Fruit fly (Drosophila melanogaster) whole organism, embryonic: ENCODE results near the gene sky.
A peak's percentile ranks its signal among the peaks of the same experiment; 100 is the strongest.

ENCODE experiments used
- Antp ChIP-seq: fragments of 200-800 bp; sonication (Bioruptor generic); optimal IDR thresholded peaks from 3 replicates; lab custom pipeline; 2016; ENCODE audit warnings: missing biosample characterization, missing genetic modification characterization
- Awh ChIP-seq: fragments of 200-800 bp; sonication (Bioruptor generic); IDR thresholded peaks from 2 replicates; pipeline ENCODE4, ENCODE4 v1.3.6; 2022; ENCODE audit warnings: missing biosample characterization, missing genetic modification characterization
- Blimp-1 ChIP-seq: fragments of 200-800 bp; sonication (Bioruptor generic); optimal IDR thresholded peaks from 3 replicates; lab custom pipeline; 2018; ENCODE audit warnings: missing biosample characterization, missing genetic modification characterization, mild to moderate bottlenecking, moderate library complexity, missing genetic modification reagents
- CG12219 ChIP-seq: fragments of 200-800 bp; sonication (Bioruptor generic); optimal IDR thresholded peaks from 3 replicates; lab custom pipeline; 2018; ENCODE audit warnings: missing biosample characterization, mild to moderate bottlenecking, missing genetic modification characterization
- CG12236 ChIP-seq: fragments of 200-800 bp; sonication (Bioruptor generic); optimal IDR thresholded peaks from 2 replicates; lab custom pipeline; 2016; ENCODE audit warnings: missing biosample characterization, missing genetic modification characterization
- CG12659 ChIP-seq: fragments of 200-800 bp; sonication (Bioruptor generic); optimal IDR thresholded peaks from 3 replicates; lab custom pipeline; 2017; ENCODE audit warnings: mild to moderate bottlenecking, missing biosample characterization, missing genetic modification reagents, missing genetic modification characterization
- CG14710 ChIP-seq: fragments of 200-800 bp; sonication (Bioruptor generic); optimal IDR thresholded peaks from 3 replicates; lab custom pipeline; 2019; ENCODE audit warnings: missing biosample characterization, mild to moderate bottlenecking, missing genetic modification characterization, moderate library complexity
- CG1647 ChIP-seq: fragments of 200-800 bp; sonication (Bioruptor generic); optimal IDR thresholded peaks from 3 replicates; lab custom pipeline; 2016; ENCODE audit warnings: missing biosample characterization, missing genetic modification characterization
- CG16779 ChIP-seq: fragments of 200-800 bp; sonication (Bioruptor generic); IDR thresholded peaks from 2 replicates; pipeline ENCODE4 v1.3.6; 2022; ENCODE audit warnings: missing biosample characterization, missing genetic modification characterization
- CG17568 ChIP-seq: fragments of 200-800 bp; sonication (Bioruptor generic); optimal IDR thresholded peaks from 2 replicates; lab custom pipeline; 2018; ENCODE audit warnings: missing biosample characterization, mild to moderate bottlenecking, missing genetic modification characterization, moderate library complexity
- CG18764 ChIP-seq: fragments of 200-800 bp; sonication (Bioruptor generic); optimal IDR thresholded peaks from 3 replicates; lab custom pipeline; 2016; ENCODE audit warnings: missing biosample characterization, missing genetic modification characterization
- CG2202 ChIP-seq: fragments of 200-800 bp; sonication (Bioruptor generic); optimal IDR thresholded peaks from 2 replicates; lab custom pipeline; 2018; ENCODE audit warnings: missing biosample characterization, mild to moderate bottlenecking, missing genetic modification characterization
- CG2712 ChIP-seq: fragments of 200-800 bp; optimal IDR thresholded peaks from 3 replicates; lab custom pipeline; 2019; ENCODE audit warnings: missing biosample characterization, mild to moderate bottlenecking, missing genetic modification characterization, moderate library complexity
- CG32532 ChIP-seq: fragments of 200-800 bp; sonication (Bioruptor generic); IDR thresholded peaks from 2 replicates; pipeline ENCODE4 v1.3.6; 2022; ENCODE audit warnings: missing biosample characterization, missing genetic modification characterization
- CG42726 ChIP-seq: fragments of 200-800 bp; sonication (Bioruptor generic); IDR thresholded peaks from 2 replicates; pipeline ENCODE4 v1.3.6; 2022; ENCODE audit warnings: missing biosample characterization, missing genetic modification characterization; ENCODE audit not compliant: partially characterized antibody
- CG43689 ChIP-seq: fragments of 200-800 bp; sonication (Bioruptor generic); IDR thresholded peaks from 2 replicates; pipeline ENCODE4 v1.3.6; 2022; ENCODE audit warnings: missing biosample characterization, missing genetic modification characterization
- CG4424 ChIP-seq: fragments of 200-800 bp; sonication (Bioruptor generic); optimal IDR thresholded peaks from 3 replicates; lab custom pipeline; 2016; ENCODE audit warnings: missing biosample characterization, missing genetic modification characterization
- CG4707 ChIP-seq: fragments of 200-800 bp; sonication (Bioruptor generic); optimal IDR thresholded peaks from 2 replicates; lab custom pipeline; 2018; ENCODE audit warnings: missing biosample characterization, mild to moderate bottlenecking, missing genetic modification characterization, moderate library complexity
- CG6813 ChIP-seq: fragments of 200-800 bp; sonication (Bioruptor generic); optimal IDR thresholded peaks from 2 replicates; lab custom pipeline; 2017; ENCODE audit warnings: missing biosample characterization, missing genetic modification characterization, mild to moderate bottlenecking, moderate library complexity, missing genetic modification reagents
- CG7271 ChIP-seq: fragments of 200-800 bp; sonication (Bioruptor generic); optimal IDR thresholded peaks from 2 replicates; lab custom pipeline; 2018; ENCODE audit warnings: missing biosample characterization, mild to moderate bottlenecking, missing genetic modification characterization, moderate library complexity
- Dek ChIP-seq: fragments of 200-800 bp; sonication (Bioruptor generic); optimal IDR thresholded peaks from 3 replicates; lab custom pipeline; 2019; ENCODE audit warnings: missing biosample characterization, mild to moderate bottlenecking, missing genetic modification characterization, moderate library complexity
- Dip3 ChIP-seq: fragments of 200-800 bp; sonication (Bioruptor generic); optimal IDR thresholded peaks from 3 replicates; lab custom pipeline; 2016; ENCODE audit warnings: missing biosample characterization, missing genetic modification characterization
- Ets65A ChIP-seq: fragments of 200-800 bp; sonication (Bioruptor generic); peaks from one replicate; lab custom pipeline; 2016; ENCODE audit warnings: missing biosample characterization, missing genetic modification characterization
- HHEX ChIP-seq: fragments of 200-800 bp; sonication (Bioruptor generic); optimal IDR thresholded peaks from 3 replicates; lab custom pipeline; 2017; ENCODE audit warnings: missing biosample characterization, mild to moderate bottlenecking, missing genetic modification characterization, missing genetic modification reagents
- Hey ChIP-seq: fragments of 200-800 bp; sonication (Bioruptor generic); optimal IDR thresholded peaks from 3 replicates; lab custom pipeline; 2018; ENCODE audit warnings: missing biosample characterization, mild to moderate bottlenecking, missing genetic modification characterization
- Hsf ChIP-seq: fragments of 200-800 bp; sonication (Bioruptor generic); optimal IDR thresholded peaks from 3 replicates; lab custom pipeline; 2016; ENCODE audit warnings: missing biosample characterization, missing genetic modification characterization
- Meics ChIP-seq: fragments of 200-800 bp; sonication (Bioruptor generic); optimal IDR thresholded peaks from 2 replicates; lab custom pipeline; 2017; ENCODE audit warnings: missing biosample characterization, mild to moderate bottlenecking, missing genetic modification characterization
- NK7.1 ChIP-seq: fragments of 200-800 bp; sonication (Bioruptor generic); optimal IDR thresholded peaks from 3 replicates; lab custom pipeline; 2016; ENCODE audit warnings: missing biosample characterization, missing genetic modification characterization
- Nf-YA ChIP-seq: fragments of 200-800 bp; sonication (Bioruptor generic); IDR thresholded peaks from 2 replicates; pipeline ENCODE4 v1.3.6; 2022; ENCODE audit warnings: missing biosample characterization, missing genetic modification characterization
- Nf-YC ChIP-seq: fragments of 200-800 bp; optimal IDR thresholded peaks from 3 replicates; lab custom pipeline; 2019; ENCODE audit warnings: missing biosample characterization, mild to moderate bottlenecking, missing genetic modification characterization, moderate library complexity
- Oaz ChIP-seq: fragments of 200-800 bp; sonication (Bioruptor generic); IDR thresholded peaks from 2 replicates; pipeline ENCODE4 v1.3.6; 2022; ENCODE audit warnings: missing biosample characterization, missing genetic modification characterization
- Ptx1 ChIP-seq: fragments of 200-800 bp; sonication (Bioruptor generic); IDR thresholded peaks from 2 replicates; pipeline ENCODE4 v1.3.6; 2022; ENCODE audit warnings: missing biosample characterization, missing genetic modification characterization
- Sry-δ ChIP-seq: fragments of 200-800 bp; sonication (Bioruptor generic); optimal IDR thresholded peaks from 2 replicates; lab custom pipeline; 2016; ENCODE audit warnings: missing biosample characterization, missing genetic modification characterization
- ase ChIP-seq: fragments of 200-800 bp; sonication (Bioruptor generic); IDR thresholded peaks from 3 replicates; pipeline ENCODE4 v1.3.6; 2022; ENCODE audit warnings: missing biosample characterization, missing genetic modification characterization
- bigmax ChIP-seq: fragments of 200-800 bp; sonication (Bioruptor generic); optimal IDR thresholded peaks from 2 replicates; lab custom pipeline; 2018; ENCODE audit warnings: missing biosample characterization, mild to moderate bottlenecking, missing genetic modification characterization
- btn ChIP-seq: fragments of 200-800 bp; sonication (Bioruptor generic); optimal IDR thresholded peaks from 2 replicates; lab custom pipeline; 2016; ENCODE audit warnings: missing biosample characterization, missing genetic modification characterization
- da ChIP-seq: fragments of 200-800 bp; sonication (Bioruptor generic); optimal IDR thresholded peaks from 2 replicates; lab custom pipeline; 2016; ENCODE audit warnings: missing biosample characterization, missing genetic modification characterization
- fd102C ChIP-seq: fragments of 200-800 bp; sonication (Bioruptor generic); optimal IDR thresholded peaks from 2 replicates; lab custom pipeline; 2018; ENCODE audit warnings: missing biosample characterization, mild to moderate bottlenecking, missing genetic modification characterization, moderate library complexity
- gsb-n ChIP-seq: fragments of 200-800 bp; sonication (Bioruptor generic); optimal IDR thresholded peaks from 3 replicates; lab custom pipeline; 2018; ENCODE audit warnings: missing biosample characterization, mild to moderate bottlenecking, missing genetic modification characterization
- knrl ChIP-seq: fragments of 200-800 bp; sonication (Bioruptor generic); IDR thresholded peaks from 3 replicates; pipeline ENCODE4 v1.3.6; 2022; ENCODE audit warnings: missing biosample characterization, missing genetic modification characterization; ENCODE audit not compliant: partially characterized antibody
- lab ChIP-seq: fragments of 200-800 bp; sonication (Bioruptor generic); optimal IDR thresholded peaks from 3 replicates; lab custom pipeline; 2017; ENCODE audit warnings: missing biosample characterization, missing genetic modification characterization, mild to moderate bottlenecking, moderate library complexity, missing genetic modification reagents
- lilli ChIP-seq: fragments of 200-800 bp; sonication (Bioruptor generic); optimal IDR thresholded peaks from 3 replicates; lab custom pipeline; 2016; ENCODE audit warnings: missing biosample characterization, missing genetic modification characterization
- pan ChIP-seq, 4 experiments: fragments of >200 bp in 3 of 4; fragments of 200-800 bp in 1 of 4; sonication (Bioruptor generic) in 1 of 4; optimal IDR thresholded peaks in 3 of 4; IDR thresholded peaks in 1 of 4; 2 replicates each; pipeline versions ENCODE4 v1.3.6 to Lab custom; 2017 to 2022; ENCODE audit warnings: missing biosample characterization in 2 of 4, missing genetic modification characterization in 2 of 4, mixed read lengths in 1 of 4
- sens ChIP-seq: fragments of 200-800 bp; sonication (Bioruptor generic); peaks from one replicate; lab custom pipeline; 2016; ENCODE audit warnings: missing biosample characterization, missing genetic modification characterization
- slp2 ChIP-seq: fragments of 200-800 bp; sonication (Bioruptor generic); optimal IDR thresholded peaks from 2 replicates; lab custom pipeline; 2016; ENCODE audit warnings: missing biosample characterization, missing genetic modification characterization
- sob ChIP-seq: fragments of 200-800 bp; sonication (Bioruptor generic); IDR thresholded peaks from 2 replicates; pipeline ENCODE4 v1.3.6; 2022; ENCODE audit warnings: missing biosample characterization, missing genetic modification characterization
- sr ChIP-seq: fragments of 200-800 bp; sonication (Bioruptor generic); IDR thresholded peaks from 3 replicates; pipeline ENCODE4 v1.3.6; 2022; ENCODE audit warnings: missing biosample characterization, missing genetic modification characterization

Gene sky

DNA sequence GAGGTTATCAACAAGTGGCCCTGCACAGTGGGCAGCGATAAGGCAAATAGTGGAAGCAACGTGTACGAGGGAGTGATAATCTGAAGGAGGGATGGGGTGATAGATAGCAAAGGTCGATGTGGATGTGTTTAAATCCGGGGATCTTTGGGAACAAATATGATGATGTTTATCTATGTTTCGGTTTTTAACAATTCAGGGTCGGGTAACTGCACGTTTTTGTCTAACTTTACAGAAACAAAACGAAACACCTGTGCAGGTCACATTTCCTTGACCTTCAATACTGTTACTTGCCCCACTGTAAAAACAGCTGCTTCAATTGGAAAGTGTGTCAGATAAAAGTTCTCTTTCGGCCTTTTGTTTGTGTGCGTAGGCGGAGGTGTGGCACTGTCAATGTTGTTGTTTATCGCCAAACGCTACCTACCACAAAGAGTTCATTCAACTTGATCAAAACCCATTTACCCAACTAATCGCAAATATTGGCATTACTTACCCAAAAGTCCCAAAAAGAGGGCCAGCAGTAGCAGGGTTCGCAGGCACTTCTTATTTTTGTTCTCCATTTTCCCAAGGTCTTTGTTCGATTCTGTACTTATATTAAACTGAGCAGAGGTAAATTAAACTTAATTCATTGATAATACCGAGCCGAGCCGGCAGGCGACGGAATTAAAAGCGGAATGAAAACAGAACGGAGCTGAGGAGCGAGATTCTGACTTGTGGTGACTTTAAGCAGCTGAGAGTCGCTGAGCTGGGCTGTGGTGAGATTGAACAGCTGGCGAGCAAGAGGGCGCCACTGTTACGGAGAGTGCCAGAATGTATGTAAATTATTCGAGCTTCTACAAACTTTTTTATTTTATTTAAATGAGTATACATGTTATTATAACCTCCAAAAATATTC lies 3.7 kb upstream of the sky start, which contains the start of gene Mtp (continued):
- TF ChIP-seq Oaz (GFP tag; lab: Robert Waterston, UW) (peak; percentile 57; the same call in 1 of the 2 replicates), fd102C (no peak), sob (GFP tag; lab: Robert Waterston, UW) (peak; percentile 68), sr (GFP tag; lab: Robert Waterston, UW) (no peak; the same call in 2 of the 3 replicates), da (peak; percentile 31), CG16779 (GFP tag; lab: Robert Waterston, UW) (no peak), CG4424 (GFP tag; lab: Kevin White, UChicago) (peak; percentile 67), CG7271 (tag; lab: Kevin White, UChicago) (no peak), HHEX (peak; percentile 67), sens (GFP tag; lab: Kevin White, UChicago) (peak; percentile 96), Ets65A (GFP tag; lab: Kevin White, UChicago) (peak; percentile 96), CG12659 (GFP tag; lab: Kevin White, UChicago) (peak; percentile 68), lab (GFP tag; lab: Kevin White, UChicago) (peak; percentile 67), CG2202 (tag; lab: Kevin White, UChicago) (peak; percentile 71), CG32532 (GFP tag; lab: Robert Waterston, UW) (peak; percentile 36; the same call in 1 of the 2 replicates), Sry-δ (GFP tag; lab: Kevin White, UChicago) (peak; percentile 17), CG42726 (GFP tag; lab: Robert Waterston, UW) (no peak), CG43689 (GFP tag; lab: Robert Waterston, UW) (0 out of 2 replicates have a peak, but pooled peaks have one; percentile 25), CG6813 (GFP tag; lab: Kevin White, UChicago) (peak; percentile 44), NK7.1 (GFP tag; lab: Kevin White, UChicago) (peak; percentile 73), CG2712 (tag; lab: Kevin White, UChicago) (peak; percentile 77), pan (optimal IDR thresholded peaks at IDR 0.05; lab: Kevin White, UChicago) (no peak), pan (GFP tag; optimal IDR thresholded peaks at IDR 0.05 in 1 of 2, IDR thresholded peaks at IDR 0.05 in 1 of 2) (peak in 1 of 2 experiments; percentile 61), Dip3 (GFP tag; lab: Kevin White, UChicago) (peak; percentile 61), Antp (peak; percentile 88), knrl (GFP tag; lab: Robert Waterston, UW) (no peak), CG4707 (GFP tag; lab: Kevin White, UChicago) (peak; percentile 97), Meics (peak; percentile 48), btn (peak; percentile 60), CG17568 (peak; percentile 37), Blimp-1 (GFP tag; lab: Kevin White, UChicago) (peak; percentile 79), Nf-YA (GFP tag; lab: Robert Waterston, UW) (0 out of 2 replicates have a peak, but pooled peaks have one; percentile 27), CG14710 (tag; lab: Kevin White, UChicago) (peak; percentile 77), Dek (tag; lab: Kevin White, UChicago) (peak; percentile 42), Hey (tag; lab: Kevin White, UChicago) (peak; percentile 27), Hsf (GFP tag; lab: Kevin White, UChicago) (peak; percentile 85), CG12236 (peak; percentile 67), CG12219 (peak; percentile 79), lilli (GFP tag; lab: Kevin White, UChicago) (peak; percentile 80), CG18764 (GFP tag; lab: Kevin White, UChicago) (peak; percentile 24), gsb-n (peak; percentile 67), bigmax (GFP tag; lab: Kevin White, UChicago) (peak; percentile 15), Ptx1 (GFP tag; lab: Robert Waterston, UW) (peak; percentile 80; the same call in 1 of the 2 replicates), Nf-YC (tag; lab: Kevin White, UChicago) (peak; percentile 27), Awh (GFP tag; lab: Robert Waterston, UW) (peak; percentile 60; the same call in 1 of the 2 replicates), slp2 (GFP tag; lab: Kevin White, UChicago) (peak; percentile 68), CG1647 (peak; percentile 72), ase (GFP tag; lab: Robert Waterston, UW) (0 out of 3 replicates have a peak, but pooled peaks have one; percentile 27)
